Fruit fly (Drosophila melanogaster) whole organism, embryonic: ENCODE data around the gene Gr93d.

Experiments
- BtbVII ChIP-seq: fragments of 200-800 bp; sonication (Bioruptor generic); optimal IDR thresholded peaks from 3 replicates; lab custom pipeline; 2017; ENCODE audit warnings: missing biosample characterization, mild to moderate bottlenecking, missing genetic modification characterization
- CG10147 ChIP-seq: fragments of 200-800 bp; sonication (Bioruptor generic); optimal IDR thresholded peaks from 2 replicates; lab custom pipeline; 2019; ENCODE audit warnings: missing biosample characterization, mild to moderate bottlenecking, missing genetic modification characterization, moderate library complexity
- CG10959 ChIP-seq: fragments of 200-800 bp; sonication (Bioruptor generic); IDR thresholded peaks from 2 replicates; pipeline ENCODE4 v1.3.6; 2022; ENCODE audit warnings: missing biosample characterization, missing genetic modification characterization
- CG12104 ChIP-seq: fragments of 200-800 bp; sonication (Bioruptor generic); optimal IDR thresholded peaks from 3 replicates; lab custom pipeline; 2016; ENCODE audit warnings: missing biosample characterization, missing genetic modification characterization
- CG12219 ChIP-seq: fragments of 200-800 bp; sonication (Bioruptor generic); optimal IDR thresholded peaks from 3 replicates; lab custom pipeline; 2018; ENCODE audit warnings: missing biosample characterization, mild to moderate bottlenecking, missing genetic modification characterization
- CG13296 ChIP-seq: fragments of 200-800 bp; sonication (Bioruptor generic); optimal IDR thresholded peaks from 3 replicates; lab custom pipeline; 2018; ENCODE audit warnings: missing biosample characterization, mild to moderate bottlenecking, missing genetic modification characterization
- CG14050 ChIP-seq: fragments of 200-800 bp; sonication (Bioruptor generic); IDR thresholded peaks from 3 replicates; pipeline ENCODE4 v1.3.6; 2022; ENCODE audit warnings: missing biosample characterization, missing genetic modification characterization
- CG15696 ChIP-seq: fragments of 200-800 bp; sonication (Bioruptor generic); optimal IDR thresholded peaks from 2 replicates; lab custom pipeline; 2019; ENCODE audit warnings: missing biosample characterization, mild to moderate bottlenecking, missing genetic modification characterization, moderate library complexity
- CG18619 ChIP-seq: fragments of 200-800 bp; sonication (Bioruptor generic); optimal IDR thresholded peaks from 3 replicates; lab custom pipeline; 2017; ENCODE audit warnings: missing biosample characterization, mild to moderate bottlenecking, missing genetic modification characterization
- CG2712 ChIP-seq: fragments of 200-800 bp; optimal IDR thresholded peaks from 3 replicates; lab custom pipeline; 2019; ENCODE audit warnings: missing biosample characterization, mild to moderate bottlenecking, missing genetic modification characterization, moderate library complexity
- CG3281 ChIP-seq: fragments of 200-800 bp; sonication (Bioruptor generic); optimal IDR thresholded peaks from 3 replicates; lab custom pipeline; 2017; ENCODE audit warnings: missing biosample characterization, mild to moderate bottlenecking, missing genetic modification characterization
- CG3838 ChIP-seq: fragments of 200-800 bp; sonication (Bioruptor generic); optimal IDR thresholded peaks from 3 replicates; lab custom pipeline; 2016; ENCODE audit warnings: missing biosample characterization, missing genetic modification characterization
- CG6272 ChIP-seq: fragments of 200-800 bp; sonication (Bioruptor generic); IDR thresholded peaks from 2 replicates; pipeline ENCODE4 v1.3.6; 2022; ENCODE audit warnings: missing biosample characterization, missing genetic modification characterization
- CG7556 ChIP-seq: fragments of 200-800 bp; sonication (Bioruptor generic); optimal IDR thresholded peaks from 2 replicates; lab custom pipeline; 2017; ENCODE audit warnings: missing biosample characterization, mild to moderate bottlenecking, missing genetic modification characterization
- CG7839 ChIP-seq: fragments of 200-800 bp; sonication (Bioruptor generic); optimal IDR thresholded peaks from 3 replicates; lab custom pipeline; 2018; ENCODE audit warnings: missing biosample characterization, mild to moderate bottlenecking, missing genetic modification characterization, moderate library complexity
- CG8359 ChIP-seq: fragments of 200-800 bp; sonication (Bioruptor generic); optimal IDR thresholded peaks from 2 replicates; lab custom pipeline; 2017; ENCODE audit warnings: missing biosample characterization, mild to moderate bottlenecking, missing genetic modification characterization, borderline replicate concordance
- CG8944 ChIP-seq: fragments of 200-800 bp; sonication (Bioruptor generic); optimal IDR thresholded peaks from 3 replicates; lab custom pipeline; 2016; ENCODE audit warnings: missing biosample characterization, missing genetic modification characterization
- CHES-1-like ChIP-seq: fragments of 200-800 bp; sonication (Bioruptor generic); optimal IDR thresholded peaks from 2 replicates; lab custom pipeline; 2016; ENCODE audit warnings: missing biosample characterization, missing genetic modification characterization
- CTCF ChIP-seq: fragments of 200-800 bp; sonication (Bioruptor generic); optimal IDR thresholded peaks from 2 replicates; lab custom pipeline; 2017; ENCODE audit warnings: missing biosample characterization, mild to moderate bottlenecking, missing genetic modification characterization, moderate library complexity
- E2f1 ChIP-seq: fragments of 200-800 bp; sonication (Bioruptor generic); IDR thresholded peaks from 2 replicates; pipeline ENCODE4 v1.3.6; 2022; ENCODE audit warnings: missing biosample characterization, missing genetic modification characterization
- Elba2 ChIP-seq: fragments of 200-800 bp; sonication (Bioruptor generic); optimal IDR thresholded peaks from 3 replicates; lab custom pipeline; 2016; ENCODE audit warnings: missing biosample characterization, missing genetic modification characterization
- Fer3 ChIP-seq: fragments of 200-800 bp; sonication (Bioruptor generic); optimal IDR thresholded peaks from 2 replicates; lab custom pipeline; 2018; ENCODE audit warnings: missing biosample characterization, mild to moderate bottlenecking, missing genetic modification characterization, moderate library complexity
- Hmr ChIP-seq: fragments of 200-800 bp; sonication (Bioruptor generic); optimal IDR thresholded peaks from 3 replicates; lab custom pipeline; 2017; ENCODE audit warnings: mild to moderate bottlenecking, missing biosample characterization, missing genetic modification reagents, missing genetic modification characterization
- Hsf ChIP-seq: fragments of 200-800 bp; sonication (Bioruptor generic); optimal IDR thresholded peaks from 3 replicates; lab custom pipeline; 2016; ENCODE audit warnings: missing biosample characterization, missing genetic modification characterization
- Jarid2 ChIP-seq: fragments of 200-800 bp; sonication (Bioruptor generic); optimal IDR thresholded peaks from 3 replicates; lab custom pipeline; 2017; ENCODE audit warnings: mild to moderate bottlenecking, missing biosample characterization, missing genetic modification reagents, missing genetic modification characterization
- Mes4 ChIP-seq: fragments of 200-800 bp; sonication (Bioruptor generic); optimal IDR thresholded peaks from 2 replicates; lab custom pipeline; 2016; ENCODE audit warnings: missing biosample characterization, missing genetic modification characterization
- Rfx ChIP-seq: fragments of 200-800 bp; sonication (Bioruptor generic); IDR thresholded peaks from 2 replicates; pipeline ENCODE4 v1.3.6; 2022; ENCODE audit warnings: missing biosample characterization, missing genetic modification characterization
- Six4 ChIP-seq: fragments of 200-800 bp; sonication (Bioruptor generic); optimal IDR thresholded peaks from 2 replicates; lab custom pipeline; 2016; ENCODE audit warnings: missing biosample characterization, missing genetic modification characterization
- Sox100B ChIP-seq: fragments of 200-800 bp; sonication (Bioruptor generic); optimal IDR thresholded peaks from 3 replicates; lab custom pipeline; 2018; ENCODE audit warnings: missing biosample characterization, mild to moderate bottlenecking, missing genetic modification characterization
- Sry-δ ChIP-seq: fragments of 200-800 bp; sonication (Bioruptor generic); optimal IDR thresholded peaks from 2 replicates; lab custom pipeline; 2016; ENCODE audit warnings: missing biosample characterization, missing genetic modification characterization
- Ssrp ChIP-seq: fragments of 200-800 bp; sonication (Bioruptor generic); optimal IDR thresholded peaks from 2 replicates; lab custom pipeline; 2018; ENCODE audit warnings: missing biosample characterization, mild to moderate bottlenecking, missing genetic modification characterization, moderate library complexity
- ab ChIP-seq: fragments of 200-800 bp; sonication (Bioruptor generic); optimal IDR thresholded peaks from 2 replicates; lab custom pipeline; 2016; ENCODE audit warnings: missing biosample characterization, missing genetic modification characterization
- bcd ChIP-seq: fragments of 200-800 bp; sonication (Bioruptor generic); optimal IDR thresholded peaks from 2 replicates; lab custom pipeline; 2017; ENCODE audit warnings: missing biosample characterization, mild to moderate bottlenecking, missing genetic modification characterization
- btn ChIP-seq: fragments of 200-800 bp; sonication (Bioruptor generic); optimal IDR thresholded peaks from 2 replicates; lab custom pipeline; 2016; ENCODE audit warnings: missing biosample characterization, missing genetic modification characterization
- chinmo ChIP-seq: fragments of 200-800 bp; sonication (Bioruptor generic); IDR thresholded peaks from 4 replicates; pipeline ENCODE4 v1.3.6; 2022; ENCODE audit warnings: missing biosample characterization, missing genetic modification characterization; ENCODE audit not compliant: partially characterized antibody
- chm ChIP-seq: fragments of 200-800 bp; sonication (Bioruptor generic); IDR thresholded peaks from 2 replicates; pipeline ENCODE4 v1.3.6; 2022; ENCODE audit warnings: missing biosample characterization, missing genetic modification characterization
- dmrt11E ChIP-seq: fragments of 200-800 bp; sonication (Bioruptor generic); optimal IDR thresholded peaks from 3 replicates; lab custom pipeline; 2018; ENCODE audit warnings: missing biosample characterization, mild to moderate bottlenecking, missing genetic modification characterization, moderate library complexity
- gfzf ChIP-seq: fragments of 200-800 bp; sonication (Bioruptor generic); optimal IDR thresholded peaks from 2 replicates; lab custom pipeline; 2016; ENCODE audit warnings: missing biosample characterization, mild to moderate bottlenecking, missing genetic modification characterization, moderate library complexity
- gt ChIP-seq: fragments of 200-800 bp; sonication (Bioruptor generic); IDR thresholded peaks from 2 replicates; pipeline ENCODE4 v1.3.6; 2022; ENCODE audit warnings: missing biosample characterization, missing genetic modification characterization
- lab ChIP-seq: fragments of 200-800 bp; sonication (Bioruptor generic); optimal IDR thresholded peaks from 3 replicates; lab custom pipeline; 2017; ENCODE audit warnings: missing biosample characterization, missing genetic modification characterization, mild to moderate bottlenecking, moderate library complexity, missing genetic modification reagents
- lilli ChIP-seq: fragments of 200-800 bp; sonication (Bioruptor generic); optimal IDR thresholded peaks from 3 replicates; lab custom pipeline; 2016; ENCODE audit warnings: missing biosample characterization, missing genetic modification characterization
- nerfin-1 ChIP-seq: fragments of 200-800 bp; sonication (Bioruptor generic); optimal IDR thresholded peaks from 3 replicates; lab custom pipeline; 2019; ENCODE audit warnings: missing biosample characterization, mild to moderate bottlenecking, missing genetic modification characterization, moderate library complexity
- odd ChIP-seq: fragments of 200-800 bp; sonication (Bioruptor generic); optimal IDR thresholded peaks from 2 replicates; lab custom pipeline; 2017; ENCODE audit warnings: missing biosample characterization, mild to moderate bottlenecking, missing genetic modification characterization
- pzg ChIP-seq: fragments of 200-800 bp; sonication (Bioruptor generic); optimal IDR thresholded peaks from 3 replicates; lab custom pipeline; 2018; ENCODE audit warnings: missing biosample characterization, mild to moderate bottlenecking, missing genetic modification characterization, moderate library complexity
- salm ChIP-seq: fragments of 200-800 bp; sonication (Bioruptor generic); optimal IDR thresholded peaks from 2 replicates; lab custom pipeline; 2018; ENCODE audit warnings: missing biosample characterization, mild to moderate bottlenecking, missing genetic modification characterization
- sd ChIP-seq: fragments of 200-800 bp; sonication (Bioruptor generic); optimal IDR thresholded peaks from 3 replicates; lab custom pipeline; 2018; ENCODE audit warnings: missing biosample characterization, mild to moderate bottlenecking, missing genetic modification characterization, moderate library complexity
- tio ChIP-seq: fragments of 200-800 bp; sonication (Bioruptor generic); optimal IDR thresholded peaks from 2 replicates; lab custom pipeline; 2017; ENCODE audit warnings: missing biosample characterization, missing genetic modification characterization, inconsistent platforms
- tll ChIP-seq, 2 experiments: fragments of 200-800 bp in 1 of 2; fragments of >200 bp in 1 of 2; sonication (Bioruptor generic) in 1 of 2; optimal IDR thresholded peaks; 2 replicates each; lab custom pipeline; 2017 to 2019; ENCODE audit warnings: missing biosample characterization in 2 of 2, missing genetic modification characterization in 2 of 2, mild to moderate bottlenecking in 1 of 2, moderate library complexity in 1 of 2
- tna ChIP-seq: fragments of 200-800 bp; sonication (Bioruptor generic); IDR thresholded peaks from 2 replicates; pipeline ENCODE4 v1.3.6; 2022; ENCODE audit warnings: missing biosample characterization, missing genetic modification characterization; ENCODE audit not compliant: partially characterized antibody
- toy ChIP-seq: fragments of 200-800 bp; sonication (Bioruptor generic); IDR thresholded peaks from 2 replicates; pipeline ENCODE4 v1.3.6; 2022; ENCODE audit warnings: missing biosample characterization, missing genetic modification characterization

The Gr93d gene

DNA sequence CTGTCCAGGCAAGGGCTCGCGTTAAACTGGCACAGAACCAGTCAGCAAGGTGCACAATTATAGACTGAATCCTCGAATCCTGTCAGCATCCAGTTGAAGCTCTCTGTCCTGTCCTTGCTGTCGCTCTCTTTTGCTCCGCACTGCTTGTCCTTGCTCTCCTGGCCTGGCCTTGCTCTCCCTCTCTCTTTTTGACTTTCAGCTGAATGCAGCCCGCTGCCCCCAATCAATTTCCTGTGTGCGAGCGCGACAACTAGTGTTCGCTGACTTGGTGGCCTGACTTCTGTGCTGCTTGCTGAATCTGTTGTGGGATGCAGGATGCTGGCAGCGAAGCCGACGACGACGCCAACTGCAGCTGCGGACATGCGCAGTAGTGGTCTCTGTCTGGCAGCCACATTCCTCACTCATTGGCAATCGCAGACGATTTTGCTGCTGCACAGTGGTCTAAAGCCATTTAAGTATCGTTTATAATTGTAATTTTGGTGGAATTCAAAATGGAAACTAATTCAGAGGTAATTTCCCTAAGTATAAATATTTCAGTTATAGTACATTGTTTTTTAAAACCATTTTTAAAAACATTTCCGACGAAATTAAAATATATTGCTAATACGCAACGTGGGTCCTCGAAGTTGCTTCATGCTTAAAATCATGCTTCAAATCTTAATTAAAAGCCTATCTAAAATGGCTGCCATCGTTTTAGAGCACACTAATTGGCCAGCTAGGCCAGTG, 37.7 kb downstream of the Gr93d start (continued):
- TF ChIP-seq nerfin-1 (tag; lab: Kevin White, UChicago) (no peak), Sox100B (peak; percentile 8), Six4 (GFP tag; lab: Kevin White, UChicago) (no peak), CG6272 (GFP tag; lab: Robert Waterston, UW) (no peak), tna (GFP tag; lab: Robert Waterston, UW) (no peak), bcd (no peak), CG8359 (GFP tag; lab: Kevin White, UChicago) (no peak), CG12104 (GFP tag; lab: Kevin White, UChicago) (no peak), salm (no peak), Sry-δ (GFP tag; lab: Kevin White, UChicago) (no peak), Elba2 (GFP tag; lab: Kevin White, UChicago) (no peak), CHES-1-like (no peak), E2f1 (GFP tag; lab: Robert Waterston, UW) (no peak), odd (GFP tag; lab: Kevin White, UChicago) (no peak), Hsf (peak; percentile 6), CG7556 (GFP tag; lab: Kevin White, UChicago) (peak; percentile 61), CG10959 (GFP tag; lab: Robert Waterston, UW) (no peak), CG3281 (peak; percentile 49), Mes4 (GFP tag; lab: Kevin White, UChicago) (no peak), CG8944 (GFP tag; lab: Kevin White, UChicago) (no peak), CG7839 (tag; lab: Kevin White, UChicago) (peak; percentile 33), CG2712 (tag; lab: Kevin White, UChicago) (peak; percentile 24), toy (GFP tag; lab: Robert Waterston, UW) (no peak), Hmr (GFP tag; lab: Kevin White, UChicago) (peak; percentile 59), btn (GFP tag; lab: Kevin White, UChicago) (no peak), dmrt11E (no peak), Jarid2 (GFP tag; lab: Kevin White, UChicago) (peak; percentile 45), CG14050 (GFP tag; lab: Robert Waterston, UW) (no peak), CG12219 (GFP tag; lab: Kevin White, UChicago) (no peak), Ssrp (tag; lab: Kevin White, UChicago) (no peak), CG10147 (GFP tag; lab: Kevin White, UChicago) (no peak), gt (GFP tag; lab: Robert Waterston, UW) (no peak), chm (GFP tag; lab: Robert Waterston, UW) (no peak), sd (tag; lab: Kevin White, UChicago) (peak; percentile 59), chinmo (GFP tag; lab: Robert Waterston, UW) (0 out of 4 replicates have a peak, but pooled peaks have one; percentile 10), gfzf (no peak), CTCF (GFP tag; lab: Kevin White, UChicago) (no peak), BtbVII (GFP tag; lab: Kevin White, UChicago) (no peak), ab (no peak), pzg (no peak), CG13296 (GFP tag; lab: Kevin White, UChicago) (peak; percentile 30), lab (GFP tag; lab: Kevin White, UChicago) (peak; percentile 68), tll (GFP tag; optimal IDR thresholded peaks at IDR 0.05; lab: Kevin White, UChicago) (peak in 1 of 2 experiments; percentile 47), Rfx (GFP tag; lab: Robert Waterston, UW) (0 out of 2 replicates have a peak, but pooled peaks have one; percentile 16), CG15696 (no peak), lilli (GFP tag; lab: Kevin White, UChicago) (peak; percentile 55), tio (peak; percentile 11), CG3838 (no peak), CG18619 (GFP tag; lab: Kevin White, UChicago) (peak; percentile 8), Fer3 (tag; lab: Kevin White, UChicago) (peak; percentile 4)
